Worm (Caenorhabditis elegans) whole organism, L4/young adult: ENCODE measurements around the gene str-73.

Experiments
- W03F9.2 ChIP-seq: fragments of 150-350 bp; optimal IDR thresholded peaks from 2 replicates; lab custom pipeline; 2014; ENCODE audit warnings: missing biosample characterization, missing genetic modification characterization
- dao-5 ChIP-seq: sonication (generic microtip); optimal IDR thresholded peaks from 2 replicates; lab custom pipeline; 2016; ENCODE audit warnings: missing genotype, missing genetic modification characterization, moderate library complexity, missing compliant biosample characterization
- him-1 ChIP-seq: sonication (generic microtip); optimal IDR thresholded peaks from 2 replicates; lab custom pipeline; 2016; ENCODE audit warnings: missing genotype, missing genetic modification reagents, missing genetic modification characterization, missing compliant biosample characterization

DNA sequence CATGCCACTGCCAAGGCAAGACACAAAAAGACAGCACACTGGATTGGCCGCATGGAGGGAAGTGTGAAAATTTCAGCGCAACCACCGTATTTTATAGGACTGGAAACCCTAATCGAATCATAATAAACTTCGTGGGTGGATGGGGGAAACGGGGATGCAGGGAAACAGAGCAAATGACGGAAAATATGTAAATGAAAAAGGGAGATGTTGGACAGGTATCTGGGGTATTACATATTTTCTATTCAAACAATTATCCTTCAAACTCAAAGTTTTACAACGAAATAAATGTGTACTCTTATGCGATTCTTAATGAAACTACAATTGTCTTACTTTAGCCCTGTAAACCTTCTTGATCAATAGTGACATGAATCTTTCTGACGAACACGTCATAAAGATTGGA is 10.3 kb upstream of the str-73 start, which contains the start of gene F26D2.16:
- TF ChIP-seq him-1 (tag; lab: Kevin White, UChicago), result no peak
- no peak for TF ChIP-seq W03F9.2 (tag; lab: Kevin White, UChicago)
- no peak for TF ChIP-seq dao-5 (tag; lab: Kevin White, UChicago)
